Fruit fly (Drosophila melanogaster): ENCODE results near the gene CG9119.

CG9119 gene

dm6 chr3L:1204674-1205547 lies at the start of gene CG9119 (continued):
- TF ChIP-seq wor (GFP tag; IDR thresholded peaks at IDR 0.05) (peak; percentile 44; the same call in 1 of the 2 replicates), Chrac-16 (GFP tag; optimal IDR thresholded peaks at IDR 0.05) (peak; percentile 42), CG8765 (GFP tag; IDR thresholded peaks at IDR 0.05) (no peak), fd3F (GFP tag; optimal IDR thresholded peaks at IDR 0.05) (peak; percentile 47), danr (GFP tag; IDR thresholded peaks at IDR 0.05) (0 out of 2 replicates have a peak, but pooled peaks have one; percentile 43), CG6854 (GFP tag; optimal IDR thresholded peaks at IDR 0.05) (no peak), CG17612 (GFP tag; IDR thresholded peaks at IDR 0.05) (no peak), slbo (GFP tag; IDR thresholded peaks at IDR 0.05) (peak; percentile 72), pros (GFP tag; optimal IDR thresholded peaks at IDR 0.05) (no peak), CG9727 (GFP tag; optimal IDR thresholded peaks at IDR 0.05) (peak; percentile 69), org-1 (GFP tag; optimal IDR thresholded peaks at IDR 0.05) (peak; percentile 80), Dp (GFP tag; optimal IDR thresholded peaks at IDR 0.05) (no peak), Xrp1 (GFP tag; IDR thresholded peaks at IDR 0.05) (0 out of 2 replicates have a peak, but pooled peaks have one; percentile 31), Ada2b (GFP tag; IDR thresholded peaks at IDR 0.05) (no peak), Hr3 (GFP tag; optimal IDR thresholded peaks at IDR 0.05) (peak; percentile 57), Sry-β (GFP tag; optimal IDR thresholded peaks at IDR 0.05) (no peak), CG12942 (GFP tag; optimal IDR thresholded peaks at IDR 0.05) (peak; percentile 39), eve (GFP tag; optimal IDR thresholded peaks at IDR 0.05) (no peak), lov (optimal IDR thresholded peaks at IDR 0.05) (no peak), lov (GFP tag; IDR thresholded peaks at IDR 0.05) (no peak), Lim3 (GFP tag; IDR thresholded peaks at IDR 0.05) (peak; percentile 39; the same call in 1 of the 2 replicates), fd96Cb (tag; optimal IDR thresholded peaks at IDR 0.05) (peak; percentile 48), bbx (GFP tag; IDR thresholded peaks at IDR 0.05; ENCODE audit: partially characterized antibody) (no peak), CG10147 (GFP tag; optimal IDR thresholded peaks at IDR 0.05) (peak; percentile 68), eyg (GFP tag; optimal IDR thresholded peaks at IDR 0.05) (peak; percentile 2), CG11093 (GFP tag; IDR thresholded peaks at IDR 0.05) (peak; percentile 51; the same call in 1 of the 3 replicates), tna (GFP tag; IDR thresholded peaks at IDR 0.05; ENCODE audit: partially characterized antibody) (no peak), nau (GFP tag; optimal IDR thresholded peaks at IDR 0.05) (peak; percentile 51), jigr1 (GFP tag; IDR thresholded peaks at IDR 0.05) (no peak), CG3995 (GFP tag; optimal IDR thresholded peaks at IDR 0.05) (peak; percentile 40), Atf3 (GFP tag; optimal IDR thresholded peaks at IDR 0.05) (no peak), CG7357 (GFP tag; IDR thresholded peaks at IDR 0.05) (0 out of 3 replicates have a peak, but pooled peaks have one; percentile 36), Dref (GFP tag; IDR thresholded peaks at IDR 0.05) (no peak), mam (GFP tag; optimal IDR thresholded peaks at IDR 0.05) (peak; percentile 80), NK7.1 (GFP tag; optimal IDR thresholded peaks at IDR 0.05) (no peak), chm (GFP tag; IDR thresholded peaks at IDR 0.05) (peak; percentile 13; the same call in 1 of the 2 replicates), Mes4 (GFP tag; optimal IDR thresholded peaks at IDR 0.05) (peak; percentile 45), Doc3 (GFP tag; IDR thresholded peaks at IDR 0.05; ENCODE audit: partially characterized antibody) (no peak), CG4707 (GFP tag; optimal IDR thresholded peaks at IDR 0.05) (no peak), CG17912 (GFP tag; optimal IDR thresholded peaks at IDR 0.05) (no peak), CG4424 (GFP tag; optimal IDR thresholded peaks at IDR 0.05) (peak; percentile 38), CG30431 (GFP tag; optimal IDR thresholded peaks at IDR 0.05) (peak; percentile 49), chif (GFP tag; optimal IDR thresholded peaks at IDR 0.05) (peak; percentile 37 to 42), scrt (GFP tag; optimal IDR thresholded peaks at IDR 0.05) (peak; percentile 53), cad (GFP tag; optimal IDR thresholded peaks at IDR 0.05) (no peak), Elba2 (GFP tag; optimal IDR thresholded peaks at IDR 0.05) (no peak), CG15479 (GFP tag; optimal IDR thresholded peaks at IDR 0.05) (no peak), CG5245 (GFP tag; optimal IDR thresholded peaks at IDR 0.05) (peak; percentile 33), CG6813 (GFP tag; optimal IDR thresholded peaks at IDR 0.05) (peak; percentile 60)
